Fruit fly (Drosophila melanogaster) whole organism, embryonic: ENCODE measurements around the gene Rab9Db.

Source experiments
- Aef1 ChIP-seq: fragments of 200-800 bp; sonication (Bioruptor generic); IDR thresholded peaks from 3 replicates; pipeline ENCODE4 v1.3.6; 2022; ENCODE audit warnings: missing biosample characterization, missing genetic modification characterization
- Atf6 ChIP-seq: fragments of 200-800 bp; sonication (Bioruptor generic); IDR thresholded peaks from 2 replicates; pipeline ENCODE4 v1.3.6; 2022; ENCODE audit warnings: missing biosample characterization, missing genetic modification characterization
- CG10959 ChIP-seq: fragments of 200-800 bp; sonication (Bioruptor generic); IDR thresholded peaks from 2 replicates; pipeline ENCODE4 v1.3.6; 2022; ENCODE audit warnings: missing biosample characterization, missing genetic modification characterization
- CG11723 ChIP-seq: fragments of 200-800 bp; sonication (Bioruptor generic); optimal IDR thresholded peaks from 2 replicates; lab custom pipeline; 2017; ENCODE audit warnings: missing biosample characterization, mild to moderate bottlenecking, missing genetic modification characterization
- CG12071 ChIP-seq: fragments of 200-800 bp; sonication (Bioruptor generic); optimal IDR thresholded peaks from 3 replicates; lab custom pipeline; 2018; ENCODE audit warnings: missing biosample characterization, mild to moderate bottlenecking, missing genetic modification characterization
- CG12236 ChIP-seq: fragments of 200-800 bp; sonication (Bioruptor generic); optimal IDR thresholded peaks from 2 replicates; lab custom pipeline; 2016; ENCODE audit warnings: missing biosample characterization, missing genetic modification characterization
- CG13424 ChIP-seq: fragments of 200-800 bp; sonication (Bioruptor generic); optimal IDR thresholded peaks from 2 replicates; lab custom pipeline; 2019; ENCODE audit warnings: missing biosample characterization, mild to moderate bottlenecking, missing genetic modification characterization, moderate library complexity
- CG13775 ChIP-seq: fragments of 200-800 bp; sonication (Bioruptor generic); optimal IDR thresholded peaks from 3 replicates; lab custom pipeline; 2017; ENCODE audit warnings: missing biosample characterization, mild to moderate bottlenecking, missing genetic modification characterization
- CG16863 ChIP-seq: fragments of 200-800 bp; sonication (Bioruptor generic); optimal IDR thresholded peaks from 3 replicates; lab custom pipeline; 2016; ENCODE audit warnings: missing biosample characterization, missing genetic modification characterization
- CG32532 ChIP-seq: fragments of 200-800 bp; sonication (Bioruptor generic); IDR thresholded peaks from 2 replicates; pipeline ENCODE4 v1.3.6; 2022; ENCODE audit warnings: missing biosample characterization, missing genetic modification characterization
- CG4328 ChIP-seq: fragments of 200-800 bp; sonication (Bioruptor generic); optimal IDR thresholded peaks from 3 replicates; lab custom pipeline; 2017; ENCODE audit warnings: missing biosample characterization, missing genetic modification reagents, missing genetic modification characterization
- CG6272 ChIP-seq: fragments of 200-800 bp; sonication (Bioruptor generic); IDR thresholded peaks from 2 replicates; pipeline ENCODE4 v1.3.6; 2022; ENCODE audit warnings: missing biosample characterization, missing genetic modification characterization
- CG9876 ChIP-seq: fragments of 200-800 bp; sonication (Bioruptor generic); optimal IDR thresholded peaks from 2 replicates; lab custom pipeline; 2016; ENCODE audit warnings: missing biosample characterization, missing genetic modification characterization
- Dip3 ChIP-seq: fragments of 200-800 bp; sonication (Bioruptor generic); optimal IDR thresholded peaks from 3 replicates; lab custom pipeline; 2016; ENCODE audit warnings: missing biosample characterization, missing genetic modification characterization
- Doc2 ChIP-seq: fragments of 200-800 bp; sonication (Bioruptor generic); IDR thresholded peaks from 2 replicates; pipeline ENCODE4 v1.3.6; 2022; ENCODE audit warnings: missing biosample characterization, missing genetic modification characterization
- Fer1 ChIP-seq: fragments of 200-800 bp; sonication (Bioruptor generic); optimal IDR thresholded peaks from 2 replicates; lab custom pipeline; 2017; ENCODE audit warnings: missing biosample characterization, mild to moderate bottlenecking, missing genetic modification characterization
- Fer3 ChIP-seq: fragments of 200-800 bp; sonication (Bioruptor generic); optimal IDR thresholded peaks from 2 replicates; lab custom pipeline; 2018; ENCODE audit warnings: missing biosample characterization, mild to moderate bottlenecking, missing genetic modification characterization, moderate library complexity
- Jarid2 ChIP-seq: fragments of 200-800 bp; sonication (Bioruptor generic); optimal IDR thresholded peaks from 3 replicates; lab custom pipeline; 2017; ENCODE audit warnings: mild to moderate bottlenecking, missing biosample characterization, missing genetic modification reagents, missing genetic modification characterization
- NFAT ChIP-seq: fragments of 200-800 bp; sonication (Bioruptor generic); IDR thresholded peaks from 2 replicates; pipeline ENCODE4 v1.3.6; 2022; ENCODE audit warnings: missing biosample characterization, missing genetic modification characterization
- PHDP ChIP-seq: fragments of 200-800 bp; sonication (Bioruptor generic); optimal IDR thresholded peaks from 3 replicates; lab custom pipeline; 2018; ENCODE audit warnings: missing biosample characterization, mild to moderate bottlenecking, missing genetic modification characterization, moderate library complexity
- Ravus ChIP-seq: fragments of 200-800 bp; sonication (Bioruptor generic); IDR thresholded peaks from 2 replicates; pipeline ENCODE4 v1.3.6; 2022; ENCODE audit warnings: missing biosample characterization, missing genetic modification characterization
- Sry-β ChIP-seq: fragments of 200-800 bp; sonication (Bioruptor generic); optimal IDR thresholded peaks from 2 replicates; lab custom pipeline; 2018; ENCODE audit warnings: missing biosample characterization, mild to moderate bottlenecking, missing genetic modification characterization, moderate library complexity
- YL-1 ChIP-seq: fragments of 200-800 bp; sonication (Bioruptor generic); optimal IDR thresholded peaks from 3 replicates; lab custom pipeline; 2017; ENCODE audit warnings: missing biosample characterization, mild to moderate bottlenecking, missing genetic modification characterization
- ab ChIP-seq: fragments of 200-800 bp; sonication (Bioruptor generic); optimal IDR thresholded peaks from 2 replicates; lab custom pipeline; 2016; ENCODE audit warnings: missing biosample characterization, missing genetic modification characterization
- abd-A ChIP-seq: fragments of 200-800 bp; sonication (Bioruptor generic); optimal IDR thresholded peaks from 3 replicates; lab custom pipeline; 2019; ENCODE audit warnings: missing biosample characterization, mild to moderate bottlenecking, missing genetic modification characterization, moderate library complexity
- al ChIP-seq: fragments of 200-800 bp; sonication (Bioruptor generic); IDR thresholded peaks from 2 replicates; pipeline ENCODE4 v1.3.6; 2022; ENCODE audit warnings: missing biosample characterization, missing genetic modification characterization
- dysf ChIP-seq: fragments of 200-800 bp; sonication (Bioruptor generic); IDR thresholded peaks from 3 replicates; pipeline ENCODE4 v1.3.6; 2022; ENCODE audit warnings: missing biosample characterization, missing genetic modification characterization
- ems ChIP-seq: fragments of 200-800 bp; sonication (Bioruptor generic); optimal IDR thresholded peaks from 3 replicates; lab custom pipeline; 2016; ENCODE audit warnings: missing biosample characterization, missing genetic modification characterization
- fd3F ChIP-seq: fragments of 200-800 bp; sonication (Bioruptor generic); optimal IDR thresholded peaks from 2 replicates; lab custom pipeline; 2018; ENCODE audit warnings: missing biosample characterization, mild to moderate bottlenecking, missing genetic modification characterization, moderate library complexity
- gce ChIP-seq: fragments of 200-800 bp; sonication (Bioruptor generic); IDR thresholded peaks from 3 replicates; pipeline ENCODE4 v1.3.6; 2022; ENCODE audit warnings: missing biosample characterization, missing genetic modification characterization
- grau ChIP-seq: fragments of 200-800 bp; optimal IDR thresholded peaks from 3 replicates; lab custom pipeline; 2019; ENCODE audit warnings: missing biosample characterization, mild to moderate bottlenecking, missing genetic modification characterization, moderate library complexity
- gt ChIP-seq: fragments of 200-800 bp; sonication (Bioruptor generic); IDR thresholded peaks from 2 replicates; pipeline ENCODE4 v1.3.6; 2022; ENCODE audit warnings: missing biosample characterization, missing genetic modification characterization
- jumu ChIP-seq: fragments of 200-800 bp; sonication (Bioruptor generic); optimal IDR thresholded peaks from 3 replicates; lab custom pipeline; 2016; ENCODE audit warnings: missing biosample characterization, missing genetic modification characterization
- lab ChIP-seq: fragments of 200-800 bp; sonication (Bioruptor generic); optimal IDR thresholded peaks from 3 replicates; lab custom pipeline; 2017; ENCODE audit warnings: missing biosample characterization, missing genetic modification characterization, mild to moderate bottlenecking, moderate library complexity, missing genetic modification reagents
- lilli ChIP-seq: fragments of 200-800 bp; sonication (Bioruptor generic); optimal IDR thresholded peaks from 3 replicates; lab custom pipeline; 2016; ENCODE audit warnings: missing biosample characterization, missing genetic modification characterization
- pb ChIP-seq: fragments of 200-800 bp; sonication (Bioruptor generic); optimal IDR thresholded peaks from 3 replicates; lab custom pipeline; 2016; ENCODE audit warnings: missing biosample characterization, missing genetic modification characterization
- prd ChIP-seq, 3 experiments: fragments of >200 bp in 2 of 3; fragments of 200-800 bp in 1 of 3; sonication (Bioruptor generic) in 1 of 3; optimal IDR thresholded peaks in 2 of 3; IDR thresholded peaks in 1 of 3; 2 replicates in 2 of 3; 3 replicates in 1 of 3; pipeline versions ENCODE4 v1.3.6 to Lab custom; 2017 to 2022; ENCODE audit warnings: missing biosample characterization in 1 of 3, missing genetic modification characterization in 1 of 3
- pum ChIP-seq: fragments of 200-800 bp; sonication (Bioruptor generic); optimal IDR thresholded peaks from 2 replicates; lab custom pipeline; 2016; ENCODE audit warnings: missing biosample characterization, missing genetic modification characterization
- repo ChIP-seq: fragments of 200-800 bp; sonication (Bioruptor generic); optimal IDR thresholded peaks from 2 replicates; lab custom pipeline; 2016; ENCODE audit warnings: missing biosample characterization, missing genetic modification characterization
- rib ChIP-seq: fragments of 200-800 bp; sonication (Bioruptor generic); IDR thresholded peaks from 2 replicates; pipeline ENCODE4 v1.3.6; 2022; ENCODE audit warnings: missing biosample characterization, missing genetic modification characterization
- ro ChIP-seq: fragments of 200-800 bp; sonication (Bioruptor generic); IDR thresholded peaks from 2 replicates; pipeline ENCODE4 v1.3.6; 2022; ENCODE audit warnings: missing biosample characterization, missing genetic modification characterization
- row ChIP-seq: fragments of 200-800 bp; sonication (Bioruptor generic); IDR thresholded peaks from 3 replicates; pipeline ENCODE4 v1.3.6; 2022; ENCODE audit warnings: missing biosample characterization, missing genetic modification characterization
- sc ChIP-seq, 3 experiments: fragments of >200 bp in 2 of 3; fragments of 200-800 bp in 1 of 3; sonication (Bioruptor generic) in 1 of 3; optimal IDR thresholded peaks; 2 replicates in 2 of 3; 3 replicates in 1 of 3; lab custom pipeline; 2017; ENCODE audit warnings: mild to moderate bottlenecking in 1 of 3, missing biosample characterization in 1 of 3, missing genetic modification characterization in 1 of 3, missing genetic modification reagents in 1 of 3
- sqz ChIP-seq: fragments of 200-800 bp; sonication (Bioruptor generic); optimal IDR thresholded peaks from 3 replicates; lab custom pipeline; 2018; ENCODE audit warnings: missing biosample characterization, mild to moderate bottlenecking, missing genetic modification characterization
- sug ChIP-seq: fragments of 200-800 bp; optimal IDR thresholded peaks from 2 replicates; lab custom pipeline; 2019; ENCODE audit warnings: missing biosample characterization, mild to moderate bottlenecking, missing genetic modification characterization, moderate library complexity
- trem ChIP-seq: fragments of 200-800 bp; optimal IDR thresholded peaks from 3 replicates; lab custom pipeline; 2019; ENCODE audit warnings: missing biosample characterization, mild to moderate bottlenecking, missing genetic modification characterization, moderate library complexity
- vfl ChIP-seq: fragments of 200-800 bp; sonication (Bioruptor generic); optimal IDR thresholded peaks from 2 replicates; lab custom pipeline; 2016; ENCODE audit warnings: missing biosample characterization, missing genetic modification characterization
- zen ChIP-seq: fragments of 200-800 bp; sonication (Bioruptor generic); optimal IDR thresholded peaks from 3 replicates; lab custom pipeline; 2018; ENCODE audit warnings: missing biosample characterization, mild to moderate bottlenecking, missing genetic modification characterization, moderate library complexity

The Rab9Db gene

dm6 chrX:10602057-10602764, 20.8 kb downstream of the Rab9Db start, which contains the start of gene CG1628 (continued):
- TF ChIP-seq pum: no peak
- no peak for TF ChIP-seq zen
- TF ChIP-seq PHDP (tag; lab: Kevin White, UChicago): no peak
- TF ChIP-seq ems (GFP tag; lab: Kevin White, UChicago): no peak
- peak; percentile 38; the same call in 1 of the 3 replicates for TF ChIP-seq dysf
- TF ChIP-seq sug (tag; lab: Kevin White, UChicago): peak; percentile 100
- TF ChIP-seq sc (optimal IDR thresholded peaks at IDR 0.05; lab: Kevin White, UChicago): no peak
- no peak for TF ChIP-seq sc (GFP tag; optimal IDR thresholded peaks at IDR 0.05; lab: Kevin White, UChicago)
- peak; percentile 59 for TF ChIP-seq lab (GFP tag; lab: Kevin White, UChicago)
- no peak for TF ChIP-seq CG12236 (GFP tag; lab: Kevin White, UChicago)
- TF ChIP-seq gt (GFP tag; lab: Robert Waterston, UW): no peak
- no peak for TF ChIP-seq ab
- TF ChIP-seq trem (tag; lab: Kevin White, UChicago): no peak
- TF ChIP-seq CG32532 (GFP tag; lab: Robert Waterston, UW): no peak; the same call in 1 of the 2 replicates
- TF ChIP-seq CG9876 (GFP tag; lab: Kevin White, UChicago): no peak
- TF ChIP-seq Jarid2: peak; percentile 48
- TF ChIP-seq, all 482 proteins: peak for 146

dm6 chrX:10601479-10601921, 21.5 kb downstream of the Rab9Db start:
- TF ChIP-seq YL-1 (no peak), CG11723 (GFP tag; lab: Kevin White, UChicago) (peak; percentile 10), CG12071 (GFP tag; lab: Kevin White, UChicago) (no peak), Fer1 (GFP tag; lab: Kevin White, UChicago) (no peak), CG13424 (tag; lab: Kevin White, UChicago) (peak; percentile 39), Ravus (GFP tag; lab: Robert Waterston, UW) (peak; percentile 31), al (GFP tag; lab: Robert Waterston, UW) (peak; percentile 36; the same call in 1 of the 2 replicates), CG6272 (GFP tag; lab: Robert Waterston, UW) (no peak), abd-A (no peak), Aef1 (GFP tag; lab: Robert Waterston, UW) (peak; percentile 51), pb (GFP tag; lab: Kevin White, UChicago) (no peak), vfl (peak; percentile 4), grau (tag; lab: Kevin White, UChicago) (peak; percentile 52), Atf6 (GFP tag; lab: Robert Waterston, UW) (0 out of 2 replicates have a peak, but pooled peaks have one; percentile 9), lilli (GFP tag; lab: Kevin White, UChicago) (peak; percentile 31), row (GFP tag; lab: Robert Waterston, UW) (peak; percentile 86), Fer3 (peak; percentile 40), ro (GFP tag; lab: Robert Waterston, UW) (no peak), Doc2 (GFP tag; lab: Robert Waterston, UW) (no peak), trem (tag; lab: Kevin White, UChicago) (no peak), CG16863 (GFP tag; lab: Kevin White, UChicago) (no peak), CG4328 (GFP tag; lab: Kevin White, UChicago) (peak; percentile 4), rib (GFP tag; lab: Robert Waterston, UW) (no peak), gce (GFP tag; lab: Robert Waterston, UW) (peak; percentile 12; the same call in 1 of the 3 replicates), repo (no peak), CG13775 (peak; percentile 40), Sry-β (GFP tag; lab: Kevin White, UChicago) (peak; percentile 14), NFAT (peak; percentile 37; the same call in 1 of the 2 replicates), fd3F (GFP tag; lab: Kevin White, UChicago) (peak; percentile 4), sqz (GFP tag; lab: Kevin White, UChicago) (peak; percentile 9), Dip3 (no peak), CG10959 (GFP tag; lab: Robert Waterston, UW) (peak; percentile 26; the same call in 1 of the 2 replicates), jumu (GFP tag; lab: Kevin White, UChicago) (peak; percentile 9), prd (optimal IDR thresholded peaks at IDR 0.05; lab: Kevin White, UChicago) (no peak), prd (GFP tag; IDR thresholded peaks at IDR 0.05; lab: Robert Waterston, UW) (peak; percentile 73; the same call in 2 of the 3 replicates)
